Worm (Caenorhabditis elegans) whole organism, L4 larva: Measurements from ENCODE around the gene vps-35.

ENCODE experiments used
- F37D6.2 ChIP-seq: sonication (generic microtip); optimal IDR thresholded peaks from 2 replicates; lab custom pipeline; 2016; ENCODE audit warnings: mild to moderate bottlenecking, missing genetic modification characterization, missing compliant biosample characterization
- ZK337.2 ChIP-seq: fragments of 200-800 bp; sonication (Bioruptor generic); IDR thresholded peaks from 2 replicates; pipeline ENCODE4 v1.3.6; 2022; ENCODE audit warnings: missing genetic modification reagents, missing genetic modification characterization, missing compliant biosample characterization
- ZK546.5 ChIP-seq, 2 experiments: sonication (generic microtip); optimal IDR thresholded peaks; 2 replicates each; lab custom pipeline; 2017; ENCODE audit warnings: missing biosample characterization in 2 of 2, missing genetic modification characterization in 2 of 2
- aha-1 ChIP-seq: fragments of 150-350 bp; peaks from one replicate; lab custom pipeline; 2014; ENCODE audit warnings: missing biosample characterization, missing genetic modification characterization
- arid-1 ChIP-seq: fragments of 200-800 bp; sonication (Bioruptor generic); conservative IDR thresholded peaks from 2 replicates; pipeline ENCODE4 v1.3.6; 2022; ENCODE audit warnings: missing genetic modification reagents, missing genetic modification characterization, missing compliant biosample characterization
- attf-4 ChIP-seq: sonication (generic microtip); optimal IDR thresholded peaks from 3 replicates; lab custom pipeline; 2017; ENCODE audit warnings: missing biosample characterization, missing genetic modification characterization
- ceh-20 ChIP-seq: fragments of 200-800 bp; sonication (Bioruptor generic); IDR thresholded peaks from 2 replicates; pipeline ENCODE4 v1.3.6; 2022; ENCODE audit warnings: missing genetic modification reagents, missing genetic modification characterization, missing compliant biosample characterization
- ceh-32 ChIP-seq: sonication (generic microtip); optimal IDR thresholded peaks from 2 replicates; lab custom pipeline; 2016; ENCODE audit warnings: mild to moderate bottlenecking, missing genetic modification characterization, missing compliant biosample characterization; ENCODE audit not compliant: poor library complexity
- daf-16 ChIP-seq, 3 experiments: sonication (generic microtip); optimal IDR thresholded peaks; 2 replicates each; lab custom pipeline; 2016 to 2017; ENCODE audit warnings: missing genetic modification characterization in 3 of 3, missing genetic modification reagents in 3 of 3, mild to moderate bottlenecking in 2 of 3, missing compliant biosample characterization in 2 of 3, missing biosample characterization in 1 of 3, moderate library complexity in 1 of 3
- dmd-6 ChIP-seq: fragments of 200-800 bp; sonication (Bioruptor generic); IDR thresholded peaks from 2 replicates; pipeline ENCODE4 v1.3.6; 2022; ENCODE audit warnings: missing genetic modification reagents, missing genetic modification characterization, missing compliant biosample characterization
- duxl-1 ChIP-seq: sonication (generic microtip); optimal IDR thresholded peaks from 2 replicates; lab custom pipeline; 2016; ENCODE audit warnings: mild to moderate bottlenecking, missing genetic modification characterization, moderate library complexity, missing compliant biosample characterization; ENCODE audit not compliant: poor library complexity
- dve-1 ChIP-seq: sonication (generic microtip); optimal IDR thresholded peaks from 2 replicates; lab custom pipeline; 2017; ENCODE audit warnings: antibody characterized with exemption, mild to moderate bottlenecking, missing genetic modification characterization, missing compliant biosample characterization; ENCODE audit not compliant: insufficient read depth
- egl-43 ChIP-seq: fragments of 200-800 bp; sonication (Bioruptor generic); IDR thresholded peaks from 2 replicates; pipeline ENCODE4 v1.3.6; 2022; ENCODE audit warnings: missing genetic modification reagents, missing genetic modification characterization, missing compliant biosample characterization
- fkh-10 ChIP-seq: fragments of 150-350 bp; optimal IDR thresholded peaks from 2 replicates; lab custom pipeline; 2014; ENCODE audit warnings: missing biosample characterization, missing genetic modification reagents, missing genetic modification characterization
- hlh-11 ChIP-seq: fragments of 200-800 bp; sonication (Bioruptor generic); optimal IDR thresholded peaks from 2 replicates; lab custom pipeline; 2018; ENCODE audit warnings: mild to moderate bottlenecking, missing genetic modification characterization, missing compliant biosample characterization
- hlh-30 ChIP-seq: sonication (generic microtip); optimal IDR thresholded peaks from 2 replicates; lab custom pipeline; 2017; ENCODE audit warnings: antibody characterized with exemption, mild to moderate bottlenecking, missing genetic modification characterization, missing compliant biosample characterization; ENCODE audit not compliant: insufficient read depth
- lim-7 ChIP-seq: fragments of 200-800 bp; sonication (Bioruptor generic); IDR thresholded peaks from 2 replicates; pipeline ENCODE4 v1.3.6; 2022; ENCODE audit warnings: missing genetic modification characterization, missing compliant biosample characterization
- lin-15B ChIP-seq: fragments of 150-350 bp; sonication (generic microtip); optimal IDR thresholded peaks from 3 replicates; lab custom pipeline; 2014; ENCODE audit warnings: missing biosample characterization, missing genetic modification characterization
- lin-38 ChIP-seq: fragments of 200-800 bp; sonication (Bioruptor generic); IDR thresholded peaks from 2 replicates; pipeline ENCODE4 v1.3.6; 2022; ENCODE audit warnings: missing genetic modification reagents, missing genetic modification characterization, missing compliant biosample characterization
- mdl-1 ChIP-seq, 2 experiments: fragments of 150-350 bp in 1 of 2; sonication (generic microtip) in 1 of 2; optimal IDR thresholded peaks; 2 replicates each; lab custom pipeline; 2014 to 2017; ENCODE audit warnings: missing biosample characterization in 2 of 2, missing genetic modification characterization in 2 of 2
- mdt-29 ChIP-seq: fragments of 200-800 bp; sonication (Bioruptor generic); IDR thresholded peaks from 2 replicates; pipeline ENCODE4 v1.3.6; 2022; ENCODE audit warnings: missing genetic modification reagents, missing genetic modification characterization, missing compliant biosample characterization
- mxl-2 ChIP-seq: fragments of 200-800 bp; sonication (Bioruptor generic); conservative IDR thresholded peaks from 2 replicates; pipeline ENCODE4 v1.3.6; 2022; ENCODE audit warnings: missing genetic modification reagents, missing genetic modification characterization, missing compliant biosample characterization
- mxl-3 ChIP-seq: fragments of 200-800 bp; sonication (Bioruptor generic); optimal IDR thresholded peaks from 2 replicates; lab custom pipeline; 2018; ENCODE audit warnings: mild to moderate bottlenecking, missing genetic modification characterization, missing compliant biosample characterization
- nhr-102 ChIP-seq: sonication (generic microtip); optimal IDR thresholded peaks from 2 replicates; lab custom pipeline; 2016; ENCODE audit warnings: mild to moderate bottlenecking, missing genetic modification characterization, moderate library complexity, missing compliant biosample characterization
- nhr-11 ChIP-seq: fragments of 150-350 bp; optimal IDR thresholded peaks from 2 replicates; lab custom pipeline; 2014; ENCODE audit warnings: missing biosample characterization, missing genetic modification characterization
- php-3 ChIP-seq: fragments of 200-800 bp; sonication (Bioruptor generic); IDR thresholded peaks from 2 replicates; pipeline ENCODE4 v1.3.6; 2022; ENCODE audit warnings: missing genetic modification reagents, missing genetic modification characterization, missing compliant biosample characterization
- rbr-2 ChIP-seq: sonication (generic microtip); optimal IDR thresholded peaks from 2 replicates; lab custom pipeline; 2016; ENCODE audit warnings: missing genotype, missing genetic modification characterization, missing compliant biosample characterization
- snpc-1.2 ChIP-seq: fragments of 200-800 bp; sonication (Bioruptor generic); IDR thresholded peaks from 2 replicates; pipeline ENCODE4 v1.3.6; 2022; ENCODE audit warnings: missing genetic modification reagents, missing genetic modification characterization, missing compliant biosample characterization
- snpc-4 ChIP-seq: fragments of 150-350 bp; optimal IDR thresholded peaks from 2 replicates; lab custom pipeline; 2014; ENCODE audit warnings: missing biosample characterization, missing genetic modification characterization
- spr-1 ChIP-seq: sonication (generic microtip); optimal IDR thresholded peaks from 2 replicates; lab custom pipeline; 2016; ENCODE audit warnings: mild to moderate bottlenecking, missing genetic modification characterization, missing compliant biosample characterization
- unc-62 ChIP-seq, 3 experiments: fragments of 150-350 bp in 1 of 3; sonication (generic microtip); optimal IDR thresholded peaks in 2 of 3; peaks in 1 of 3; 1 replicate in 1 of 3; 2 replicates in 2 of 3; lab custom pipeline; 2014 to 2017; ENCODE audit warnings: missing biosample characterization in 3 of 3, missing genetic modification characterization in 3 of 3, missing genetic modification reagents in 3 of 3, missing genotype in 1 of 3
- zfp-2 ChIP-seq: sonication (generic microtip); optimal IDR thresholded peaks from 2 replicates; lab custom pipeline; 2016; ENCODE audit warnings: mild to moderate bottlenecking, missing genetic modification characterization, missing compliant biosample characterization
- zfp-3 ChIP-seq: fragments of 200-800 bp; sonication (Bioruptor generic); conservative IDR thresholded peaks from 2 replicates; pipeline ENCODE4 v1.3.6; 2022; ENCODE audit warnings: missing genetic modification reagents, missing genetic modification characterization, missing compliant biosample characterization
- zip-2 ChIP-seq: fragments of 150-350 bp; optimal IDR thresholded peaks from 2 replicates; lab custom pipeline; 2014; ENCODE audit warnings: missing biosample characterization, missing genetic modification characterization

The vps-35 gene

DNA sequence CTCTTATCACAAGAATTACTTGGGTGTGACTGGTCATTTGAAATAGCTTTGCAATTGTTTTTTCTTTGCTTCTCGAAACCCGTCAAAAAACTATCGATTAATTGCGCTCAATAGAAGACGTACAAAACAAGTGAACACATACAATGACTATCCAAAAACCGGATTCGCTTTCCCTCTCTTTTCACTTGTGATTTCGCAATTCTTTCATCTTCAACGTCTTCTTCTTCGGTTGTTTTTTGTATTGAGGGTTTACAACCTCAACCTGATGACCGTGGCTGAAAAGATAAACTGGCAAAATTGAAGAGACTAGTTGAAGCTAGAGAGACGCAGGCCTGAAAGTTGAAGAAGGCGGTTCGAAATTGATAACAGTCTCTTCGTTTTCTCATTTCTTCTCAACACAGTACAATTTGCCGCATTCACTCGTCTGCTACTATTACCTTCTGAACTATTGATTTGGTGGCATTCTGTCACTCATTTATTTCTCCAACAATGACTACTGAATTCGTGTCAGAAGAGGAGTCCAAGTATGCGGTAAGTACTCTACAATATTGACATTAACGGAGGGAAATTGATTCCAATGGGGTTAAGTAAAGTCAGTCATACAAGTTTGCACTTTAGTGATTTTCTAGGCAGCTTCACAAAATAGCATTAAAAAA, 21.5 kb upstream of the vps-35 start (continued):
- TF ChIP-seq snpc-1.2 (GFP tag; lab: Robert Waterston, UW): no peak
- peak in 1 of 2 experiments; percentile 25 for TF ChIP-seq mdl-1 (tag; optimal IDR thresholded peaks at IDR 0.05; lab: Kevin White, UChicago)
- TF ChIP-seq ceh-20 (GFP tag; lab: Robert Waterston, UW): no peak
- no peak for TF ChIP-seq lin-15B (tag; lab: Kevin White, UChicago)
- TF ChIP-seq daf-16 (GFP tag; optimal IDR thresholded peaks at IDR 0.05; lab: Kevin White, UChicago): no peak
- TF ChIP-seq daf-16 (tag; optimal IDR thresholded peaks at IDR 0.05; lab: Kevin White, UChicago): peak; percentile 36
- TF ChIP-seq snpc-4 (tag; lab: Kevin White, UChicago): no peak
- TF ChIP-seq lin-38 (GFP tag; lab: Robert Waterston, UW): no peak; the same call in 1 of the 2 replicates
- TF ChIP-seq mxl-3 (GFP tag; lab: Kevin White, UChicago): peak; percentile 48
- TF ChIP-seq php-3 (GFP tag; lab: Robert Waterston, UW): no peak
- no peak for TF ChIP-seq duxl-1 (tag; lab: Kevin White, UChicago)
- TF ChIP-seq ceh-32: no peak
- no peak for TF ChIP-seq attf-4 (tag; lab: Kevin White, UChicago)
- no peak for TF ChIP-seq mxl-2 (GFP tag; lab: Robert Waterston, UW)
- TF ChIP-seq arid-1 (GFP tag; lab: Robert Waterston, UW): no peak
- TF ChIP-seq fkh-10 (GFP tag; lab: Kevin White, UChicago): no peak
- no peak for TF ChIP-seq ZK546.5 (tag; optimal IDR thresholded peaks at IDR 0.05; lab: Kevin White, UChicago)
- TF ChIP-seq dmd-6 (GFP tag; lab: Robert Waterston, UW): peak; percentile 36; the same call in 1 of the 2 replicates
- peak; percentile 69 for TF ChIP-seq hlh-11 (tag; lab: Kevin White, UChicago)
- no peak for TF ChIP-seq zfp-2 (tag; lab: Kevin White, UChicago)
- no peak for TF ChIP-seq zip-2
- TF ChIP-seq ZK337.2: no peak
- TF ChIP-seq lim-7 (GFP tag; lab: Robert Waterston, UW): no peak

DNA sequence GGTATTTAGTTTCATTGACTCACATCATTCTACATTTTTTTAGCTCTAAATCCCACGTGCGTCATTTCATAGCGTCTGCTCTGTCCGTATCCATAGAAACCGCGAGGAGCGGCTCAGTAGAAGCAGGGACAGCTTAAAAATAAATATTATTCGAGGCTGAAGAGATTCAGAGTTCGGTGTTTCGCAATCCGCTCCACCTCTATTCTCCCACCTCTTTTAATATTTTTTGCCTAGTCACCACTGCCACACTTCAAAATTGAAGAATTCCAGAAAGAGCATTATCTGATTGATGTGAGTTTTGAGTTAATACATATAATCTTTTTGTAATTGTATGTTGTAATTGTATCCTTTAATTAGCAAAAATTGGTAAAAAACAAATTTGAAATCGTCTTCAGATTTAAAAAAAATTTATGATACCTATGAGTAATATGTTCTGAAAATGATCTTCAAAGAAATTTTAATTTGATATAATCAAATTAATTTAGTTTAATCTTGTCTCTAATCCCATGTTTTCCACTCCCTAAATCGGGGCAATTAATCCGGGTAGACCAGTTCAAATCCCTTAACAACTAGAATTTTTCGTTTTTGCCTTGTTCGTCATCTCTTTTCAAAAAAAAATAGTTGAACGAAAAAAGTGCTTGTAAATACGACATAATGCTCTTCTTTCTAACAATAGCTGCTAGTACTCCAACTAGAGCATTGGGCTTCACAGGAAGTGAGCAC, 18.0 kb upstream of the vps-35 start:
- TF ChIP-seq egl-43 (GFP tag; lab: Robert Waterston, UW) (0 out of 2 replicates have a peak, but pooled peaks have one; percentile 24), F37D6.2 (tag; lab: Kevin White, UChicago) (no peak)

DNA sequence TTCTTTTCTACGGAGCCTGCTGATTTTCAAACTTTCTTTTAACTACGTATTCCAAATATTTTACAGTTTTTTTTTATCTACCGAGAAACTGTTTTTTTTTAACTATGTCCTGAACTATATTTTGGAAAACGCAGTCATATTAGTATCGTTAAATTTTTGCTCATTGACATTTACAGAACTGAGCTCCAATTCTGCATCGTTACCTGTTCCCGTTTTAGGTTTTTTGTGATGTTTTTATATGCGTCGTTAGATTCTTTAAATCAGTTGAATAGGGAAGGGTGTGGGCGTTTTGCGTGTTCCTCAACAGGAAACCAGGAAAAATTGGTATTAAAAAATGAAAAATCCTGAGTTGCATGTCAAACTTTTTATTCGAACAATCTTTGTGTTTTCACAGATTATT, 14.8 kb upstream of the vps-35 start:
- TF ChIP-seq mdt-29 (GFP tag; lab: Robert Waterston, UW) (no peak), arid-1 (GFP tag; lab: Robert Waterston, UW) (no peak), zfp-3 (GFP tag; lab: Robert Waterston, UW) (peak; percentile 82; the same call in 1 of the 2 replicates), aha-1 (tag; lab: Kevin White, UChicago) (no peak), nhr-102 (tag; lab: Kevin White, UChicago) (no peak), unc-62 (GFP tag; optimal IDR thresholded peaks at IDR 0.05 in 1 of 2; lab: Kevin White, UChicago) (peak in 1 of 2 experiments; percentile 85), unc-62 (tag; optimal IDR thresholded peaks at IDR 0.05; lab: Kevin White, UChicago) (no peak)

DNA sequence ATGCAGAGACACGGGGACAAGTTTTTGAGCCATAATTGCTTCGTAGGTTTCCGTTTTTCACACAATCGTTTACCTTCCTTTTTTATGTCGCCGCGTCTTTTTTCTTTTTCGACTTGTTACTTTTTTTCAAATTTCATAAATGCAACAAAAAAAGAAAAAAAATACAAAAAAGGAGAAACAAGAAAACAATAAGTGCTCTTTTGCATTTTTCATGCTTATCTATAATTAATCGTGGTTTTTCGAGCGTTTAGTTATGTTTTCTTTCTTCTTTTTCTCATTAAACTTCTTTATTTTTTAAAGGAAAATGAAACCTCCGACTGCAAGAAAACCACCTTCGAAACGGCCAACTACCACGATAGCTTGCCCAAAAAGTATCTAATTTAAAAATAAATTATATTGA, 11.7 kb upstream of the vps-35 start, which contains the start of gene F59G1.4:
F59G1.4 (plus strand) TSS at position 301 of the 400 bp plus-strand sequence.
- TF ChIP-seq spr-1 (tag; lab: Kevin White, UChicago) (no peak), daf-16 (GFP tag; optimal IDR thresholded peaks at IDR 0.05; lab: Kevin White, UChicago) (no peak), daf-16 (tag; optimal IDR thresholded peaks at IDR 0.05; lab: Kevin White, UChicago) (no peak), hlh-30 (tag; lab: Kevin White, UChicago) (no peak), mdl-1 (tag; optimal IDR thresholded peaks at IDR 0.05; lab: Kevin White, UChicago) (no peak), nhr-11 (tag; lab: Kevin White, UChicago) (no peak), php-3 (GFP tag; lab: Robert Waterston, UW) (no peak), dve-1 (tag; lab: Kevin White, UChicago) (no peak), rbr-2 (tag; lab: Kevin White, UChicago) (no peak)
- TF ChIP-seq, all 104 proteins: peak for 0
